Worm (Caenorhabditis elegans): ENCODE measurements around the gene bath-30.

Gene bath-30

ce11 chrII:3341989-3342388 lies 4.2 kb downstream of the bath-30 start, which contains the start of gene F14D2.11:
Gene F14D2.11 (minus strand): TSS chrII:3342089.
- TF ChIP-seq ceh-8 (GFP tag; optimal IDR thresholded peaks at IDR 0.05): no peak
- no peak for TF ChIP-seq lir-3 (tag; optimal IDR thresholded peaks at IDR 0.05; ENCODE audit: poor library complexity)

ce11 chrII:3340818-3341217 lies 5.4 kb downstream of the bath-30 start:
- TF ChIP-seq fkh-10 (GFP tag; optimal IDR thresholded peaks at IDR 0.05): no peak
- TF ChIP-seq pag-3 (tag; optimal IDR thresholded peaks at IDR 0.05; ENCODE audit: borderline replicate concordance, insufficient read depth): no peak
- no peak for TF ChIP-seq aly-2 (tag; optimal IDR thresholded peaks at IDR 0.05)
- no peak for TF ChIP-seq blmp-1 (tag; optimal IDR thresholded peaks at IDR 0.05)
- TF ChIP-seq alr-1 (tag; optimal IDR thresholded peaks at IDR 0.05; ENCODE audit: borderline replicate concordance): no peak
- no peak for TF ChIP-seq hlh-4 (tag; optimal IDR thresholded peaks at IDR 0.05)
- no peak for TF ChIP-seq sptf-1 (tag; optimal IDR thresholded peaks at IDR 0.05)
- no peak for TF ChIP-seq fkh-8 (tag; optimal IDR thresholded peaks at IDR 0.05)
- TF ChIP-seq mef-2 (tag; optimal IDR thresholded peaks at IDR 0.05): no peak
- no peak for TF ChIP-seq elt-3 (tag; optimal IDR thresholded peaks at IDR 0.05)
- TF ChIP-seq snpc-4 (tag; optimal IDR thresholded peaks at IDR 0.05): no peak
- TF ChIP-seq nhr-237 (tag; optimal IDR thresholded peaks at IDR 0.05): no peak
- TF ChIP-seq Y116A8C.19 (tag; optimal IDR thresholded peaks at IDR 0.05; ENCODE audit: borderline replicate concordance): no peak
- TF ChIP-seq C04F5.9 (tag; optimal IDR thresholded peaks at IDR 0.05): no peak
- TF ChIP-seq efl-1 (optimal IDR thresholded peaks at IDR 0.05): no peak
- TF ChIP-seq efl-1 (GFP tag; optimal IDR thresholded peaks at IDR 0.05 in 1 of 2): no peak
- TF ChIP-seq lin-13 (GFP tag; optimal IDR thresholded peaks at IDR 0.05): no peak
- TF ChIP-seq efl-3 (GFP tag; optimal IDR thresholded peaks at IDR 0.05): no peak

ce11 chrII:3340251-3340650 lies 5.9 kb downstream of the bath-30 start, which contains the start of gene F14D2.5:
Gene F14D2.5 (plus strand): TSS chrII:3340551.
- no peak for TF ChIP-seq sptf-1 (tag; optimal IDR thresholded peaks at IDR 0.05)
- no peak for TF ChIP-seq irx-1 (tag; optimal IDR thresholded peaks at IDR 0.05)
- no peak for TF ChIP-seq dsc-1 (tag; optimal IDR thresholded peaks at IDR 0.05)
- no peak for TF ChIP-seq lir-3 (tag; optimal IDR thresholded peaks at IDR 0.05; ENCODE audit: poor library complexity)
- no peak for TF ChIP-seq ceh-63 (GFP tag; optimal IDR thresholded peaks at IDR 0.05)
- TF ChIP-seq elt-3 (tag; optimal IDR thresholded peaks at IDR 0.05): no peak
- no peak for TF ChIP-seq swsn-7 (tag; optimal IDR thresholded peaks at IDR 0.05)

- TF ChIP-seq pag-3 (tag; optimal IDR thresholded peaks at IDR 0.05; ENCODE audit: borderline replicate concordance, insufficient read depth) (no peak), nhr-19 (GFP tag; conservative IDR thresholded peaks at IDR 0.05) (no peak), mab-9 (GFP tag; IDR thresholded peaks at IDR 0.05) (no peak), ces-1 (GFP tag; optimal IDR thresholded peaks at IDR 0.05) (no peak), dpl-1 (GFP tag; optimal IDR thresholded peaks at IDR 0.05) (no peak), ceh-82 (tag; optimal IDR thresholded peaks at IDR 0.05) (no peak), sup-37 (GFP tag; optimal IDR thresholded peaks at IDR 0.05) (no peak)
Measured at ce11 chrII:3338556-3338955, 7.6 kb downstream of the bath-30 start, which contains the start of gene F14D2.7. Gene F14D2.7 (minus strand): TSS chrII:3338656.

ce11 chrII:3337039-3337438 lies 9.1 kb downstream of the bath-30 start, which contains the start of gene F14D2.19:
Gene F14D2.19 (minus strand): TSS chrII:3337139.
- TF ChIP-seq skn-1 (tag; optimal IDR thresholded peaks at IDR 0.05) (no peak), fos-1 (tag; optimal IDR thresholded peaks at IDR 0.05) (no peak), alr-1 (tag; optimal IDR thresholded peaks at IDR 0.05; ENCODE audit: borderline replicate concordance) (no peak), nhr-84 (tag; optimal IDR thresholded peaks at IDR 0.05) (no peak)

- TF ChIP-seq blmp-1 (tag; optimal IDR thresholded peaks at IDR 0.05) (no peak), fkh-10 (GFP tag; optimal IDR thresholded peaks at IDR 0.05) (no peak), unc-62 (GFP tag; optimal IDR thresholded peaks at IDR 0.05) (no peak), C16A3.4 (tag; optimal IDR thresholded peaks at IDR 0.05) (no peak), pqm-1 (tag; optimal IDR thresholded peaks at IDR 0.05) (no peak), zip-4 (GFP tag; optimal IDR thresholded peaks at IDR 0.05) (no peak), lsy-2 (tag; optimal IDR thresholded peaks at IDR 0.05) (no peak), xbp-1 (tag; optimal IDR thresholded peaks at IDR 0.05) (no peak), elt-3 (tag; optimal IDR thresholded peaks at IDR 0.05) (no peak)
Measured at ce11 chrII:3332039-3332438, 14.1 kb downstream of the bath-30 start, which contains the start of gene irld-27. Gene irld-27 (plus strand): TSS chrII:3332339.
